Worm (Caenorhabditis elegans): Measurements from ENCODE around the gene T11F9.10.

DNA sequence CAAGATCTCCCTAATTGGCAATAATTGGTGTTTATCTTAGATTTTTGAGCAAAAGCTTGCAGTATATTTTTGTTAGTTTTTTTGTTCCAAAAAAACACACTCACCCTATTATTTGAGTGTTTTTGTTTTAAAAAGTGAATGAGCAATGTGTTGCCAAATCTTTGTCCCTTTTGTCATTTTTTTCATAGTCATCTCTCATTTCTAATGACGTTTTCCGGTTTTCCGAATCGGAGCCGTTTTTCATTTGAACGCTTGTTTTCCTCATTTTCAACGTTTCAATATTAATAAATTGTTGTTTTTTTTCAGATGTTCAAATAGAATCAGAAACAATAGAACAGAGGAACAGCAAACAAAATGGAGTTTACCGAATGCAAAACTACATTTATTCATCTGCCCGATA, 48.3 kb upstream of the T11F9.10 start, which contains the start of gene dmsr-1:
- TF ChIP-seq him-1 (tag; optimal IDR thresholded peaks at IDR 0.05) (no peak), W03F9.2 (tag; optimal IDR thresholded peaks at IDR 0.05) (no peak), dao-5 (tag; optimal IDR thresholded peaks at IDR 0.05) (no peak)

Measured in whole organism, L4/young adult.